Fruit fly (Drosophila melanogaster) whole organism, prepupa: ENCODE measurements around the gene CG17207.
"Not testable (repeated sequence)": the region's sequence is repeated elsewhere in the genome, so short reads cannot be mapped to it uniquely, and the experiment has no call there.

Experiments
- CG6854 ChIP-seq: fragments of 200-800 bp; sonication (Bioruptor generic); optimal IDR thresholded peaks from 2 replicates; lab custom pipeline; 2017; ENCODE audit warnings: missing biosample characterization, mild to moderate bottlenecking, missing genetic modification characterization
- CG7368 ChIP-seq: fragments of 200-800 bp; sonication (Bioruptor generic); optimal IDR thresholded peaks from 3 replicates; lab custom pipeline; 2016; ENCODE audit warnings: missing biosample characterization, missing genetic modification characterization
- Lpt ChIP-seq: fragments of 200-800 bp; sonication (Bioruptor generic); optimal IDR thresholded peaks from 3 replicates; lab custom pipeline; 2016; ENCODE audit warnings: missing biosample characterization, missing genetic modification characterization
- OdsH ChIP-seq: fragments of 200-800 bp; sonication (Bioruptor generic); optimal IDR thresholded peaks from 3 replicates; lab custom pipeline; 2016; ENCODE audit warnings: missing biosample characterization, missing genetic modification characterization
- Smox ChIP-seq: fragments of 200-800 bp; sonication (Bioruptor generic); optimal IDR thresholded peaks from 3 replicates; lab custom pipeline; 2016; ENCODE audit warnings: missing biosample characterization, missing genetic modification characterization
- dsx ChIP-seq: fragments of 200-800 bp; optimal IDR thresholded peaks from 3 replicates; lab custom pipeline; 2019; ENCODE audit warnings: missing biosample characterization, mild to moderate bottlenecking, missing genetic modification characterization, moderate library complexity; ENCODE audit not compliant: poor library complexity, severe bottlenecking
- fd85E ChIP-seq: fragments of 200-800 bp; sonication (Bioruptor generic); optimal IDR thresholded peaks from 3 replicates; lab custom pipeline; 2016; ENCODE audit warnings: missing biosample characterization, missing genetic modification characterization
- pdm3 ChIP-seq: fragments of 200-800 bp; sonication (Bioruptor generic); optimal IDR thresholded peaks from 3 replicates; lab custom pipeline; 2016; ENCODE audit warnings: missing biosample characterization, missing genetic modification characterization
- spab ChIP-seq: fragments of 200-800 bp; sonication (Bioruptor generic); optimal IDR thresholded peaks from 2 replicates; lab custom pipeline; 2017; ENCODE audit warnings: missing biosample characterization, mild to moderate bottlenecking, missing genetic modification characterization, missing genetic modification reagents
- vri ChIP-seq: fragments of 200-800 bp; sonication (Bioruptor generic); optimal IDR thresholded peaks from 3 replicates; lab custom pipeline; 2016; ENCODE audit warnings: missing biosample characterization, mild to moderate bottlenecking, missing genetic modification characterization

DNA sequence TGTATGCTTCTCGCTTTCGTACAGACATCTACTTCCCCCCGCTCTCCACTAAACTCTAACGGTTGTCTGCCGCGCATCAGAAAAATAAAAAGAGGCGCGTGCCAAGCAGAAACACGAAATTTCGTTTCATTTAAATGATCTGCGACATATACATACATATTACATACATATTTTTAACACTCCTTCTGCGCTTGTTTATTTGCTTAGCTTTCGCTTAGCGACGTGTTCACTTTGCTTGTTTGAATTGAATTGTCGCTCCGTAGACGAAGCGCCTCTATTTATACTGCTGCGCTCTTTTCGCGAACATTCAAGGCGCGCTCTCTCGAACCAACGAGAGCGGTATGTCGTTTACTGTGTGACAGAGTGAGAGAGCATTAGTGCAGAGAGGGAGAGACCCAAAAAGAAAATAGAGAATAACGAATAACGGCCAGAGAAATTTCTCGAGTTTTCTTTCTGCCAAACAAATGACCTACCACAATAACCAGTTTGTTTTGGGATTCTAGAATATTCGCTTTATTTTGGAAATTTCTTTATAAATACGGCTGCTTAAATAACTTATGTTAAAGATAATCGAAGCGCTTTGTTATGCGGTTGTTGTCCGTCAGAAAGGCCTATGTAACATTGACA, 38.4 kb upstream of the CG17207 start:
- not testable (repeated sequence) for TF ChIP-seq Lpt; CG7368 (GFP tag; lab: Kevin White, UChicago); Smox (GFP tag; lab: Kevin White, UChicago); pdm3 (GFP tag; lab: Kevin White, UChicago); vri (GFP tag; lab: Kevin White, UChicago); spab (GFP tag; lab: Kevin White, UChicago); CG6854; OdsH; dsx (GFP tag; lab: Kevin White, UChicago); fd85E (GFP tag; lab: Kevin White, UChicago)
